Fruit fly (Drosophila melanogaster) whole organism, embryonic: Measurements from ENCODE around the gene neur.

Source experiments
- Abd-B ChIP-seq: fragments of 200-800 bp; sonication (Bioruptor generic); optimal IDR thresholded peaks from 2 replicates; lab custom pipeline; 2018; ENCODE audit warnings: missing biosample characterization, mild to moderate bottlenecking, missing genetic modification characterization, moderate library complexity
- Atf3 ChIP-seq: fragments of 200-800 bp; sonication (Bioruptor generic); optimal IDR thresholded peaks from 3 replicates; lab custom pipeline; 2016; ENCODE audit warnings: missing biosample characterization, missing genetic modification characterization
- CG1024 ChIP-seq: fragments of 200-800 bp; sonication (Bioruptor generic); IDR thresholded peaks from 2 replicates; pipeline ENCODE4 v1.3.6; 2022; ENCODE audit warnings: missing biosample characterization, missing genetic modification characterization
- CG12104 ChIP-seq: fragments of 200-800 bp; sonication (Bioruptor generic); optimal IDR thresholded peaks from 3 replicates; lab custom pipeline; 2016; ENCODE audit warnings: missing biosample characterization, missing genetic modification characterization
- CG12769 ChIP-seq: fragments of 200-800 bp; sonication (Bioruptor generic); optimal IDR thresholded peaks from 2 replicates; lab custom pipeline; 2019; ENCODE audit warnings: missing biosample characterization, mild to moderate bottlenecking, missing genetic modification characterization, moderate library complexity
- CG14050 ChIP-seq: fragments of 200-800 bp; sonication (Bioruptor generic); IDR thresholded peaks from 3 replicates; pipeline ENCODE4 v1.3.6; 2022; ENCODE audit warnings: missing biosample characterization, missing genetic modification characterization
- CG17912 ChIP-seq: fragments of 200-800 bp; sonication (Bioruptor generic); optimal IDR thresholded peaks from 2 replicates; lab custom pipeline; 2018; ENCODE audit warnings: missing biosample characterization, mild to moderate bottlenecking, missing genetic modification characterization
- CG18011 ChIP-seq: fragments of 200-800 bp; sonication (Bioruptor generic); optimal IDR thresholded peaks from 2 replicates; lab custom pipeline; 2017; ENCODE audit warnings: missing biosample characterization, missing genetic modification characterization, mild to moderate bottlenecking, moderate library complexity, missing genotype
- CG30020 ChIP-seq: fragments of 200-800 bp; optimal IDR thresholded peaks from 2 replicates; lab custom pipeline; 2019; ENCODE audit warnings: missing biosample characterization, mild to moderate bottlenecking, missing genetic modification characterization, moderate library complexity
- CG3281 ChIP-seq: fragments of 200-800 bp; sonication (Bioruptor generic); optimal IDR thresholded peaks from 3 replicates; lab custom pipeline; 2017; ENCODE audit warnings: missing biosample characterization, mild to moderate bottlenecking, missing genetic modification characterization
- CG3407 ChIP-seq: fragments of 200-800 bp; sonication (Bioruptor generic); optimal IDR thresholded peaks from 2 replicates; lab custom pipeline; 2018; ENCODE audit warnings: missing biosample characterization, mild to moderate bottlenecking, missing genetic modification characterization
- CG34224 ChIP-seq: fragments of 200-800 bp; sonication (Bioruptor generic); IDR thresholded peaks from 3 replicates; pipeline ENCODE4 v1.3.6; 2022; ENCODE audit warnings: missing biosample characterization, missing genetic modification characterization; ENCODE audit not compliant: partially characterized antibody
- CG3847 ChIP-seq: fragments of 200-800 bp; sonication (Bioruptor generic); IDR thresholded peaks from 2 replicates; pipeline ENCODE4 v1.3.6; 2022; ENCODE audit warnings: missing biosample characterization, missing genetic modification characterization
- CG4360 ChIP-seq: fragments of 200-800 bp; sonication (Bioruptor generic); IDR thresholded peaks from 2 replicates; pipeline ENCODE4 v1.3.6; 2022; ENCODE audit warnings: missing biosample characterization, missing genetic modification characterization
- CG4424 ChIP-seq: fragments of 200-800 bp; sonication (Bioruptor generic); optimal IDR thresholded peaks from 3 replicates; lab custom pipeline; 2016; ENCODE audit warnings: missing biosample characterization, missing genetic modification characterization
- CG6654 ChIP-seq: fragments of 200-800 bp; sonication (Bioruptor generic); optimal IDR thresholded peaks from 2 replicates; lab custom pipeline; 2017; ENCODE audit warnings: missing biosample characterization, mild to moderate bottlenecking, missing genetic modification characterization
- CG7839 ChIP-seq: fragments of 200-800 bp; sonication (Bioruptor generic); optimal IDR thresholded peaks from 3 replicates; lab custom pipeline; 2018; ENCODE audit warnings: missing biosample characterization, mild to moderate bottlenecking, missing genetic modification characterization, moderate library complexity
- Camta ChIP-seq: fragments of 200-800 bp; sonication (Bioruptor generic); optimal IDR thresholded peaks from 2 replicates; lab custom pipeline; 2016; ENCODE audit warnings: missing biosample characterization, missing genetic modification characterization
- CrebB ChIP-seq: fragments of 200-800 bp; sonication (Bioruptor generic); optimal IDR thresholded peaks from 3 replicates; lab custom pipeline; 2018; ENCODE audit warnings: missing biosample characterization, mild to moderate bottlenecking, missing genetic modification characterization
- Dad ChIP-seq: fragments of 200-800 bp; sonication (Bioruptor generic); optimal IDR thresholded peaks from 3 replicates; lab custom pipeline; 2016; ENCODE audit warnings: missing biosample characterization, missing genetic modification characterization
- Drgx ChIP-seq: fragments of 200-800 bp; sonication (Bioruptor generic); IDR thresholded peaks from 2 replicates; pipeline ENCODE4 v1.3.6; 2022; ENCODE audit warnings: missing biosample characterization, missing genetic modification characterization
- HLH3B ChIP-seq: fragments of 200-800 bp; sonication (Bioruptor generic); IDR thresholded peaks from 2 replicates; pipeline ENCODE4 v1.3.6; 2022; ENCODE audit warnings: missing biosample characterization, missing genetic modification characterization
- HLHmδ ChIP-seq: fragments of 200-800 bp; sonication (Bioruptor generic); optimal IDR thresholded peaks from 2 replicates; lab custom pipeline; 2018; ENCODE audit warnings: missing biosample characterization, mild to moderate bottlenecking, missing genetic modification characterization, moderate library complexity
- Hand ChIP-seq: fragments of 200-800 bp; sonication (Bioruptor generic); optimal IDR thresholded peaks from 2 replicates; lab custom pipeline; 2017; ENCODE audit warnings: mild to moderate bottlenecking, missing biosample characterization, missing genetic modification reagents, missing genetic modification characterization
- Max ChIP-seq: fragments of 200-800 bp; sonication (Bioruptor generic); optimal IDR thresholded peaks from 2 replicates; lab custom pipeline; 2016; ENCODE audit warnings: missing biosample characterization, mild to moderate bottlenecking, missing genetic modification characterization
- NfI ChIP-seq: fragments of 200-800 bp; sonication (Bioruptor generic); optimal IDR thresholded peaks from 3 replicates; lab custom pipeline; 2018; ENCODE audit warnings: missing biosample characterization, mild to moderate bottlenecking, missing genetic modification characterization, moderate library complexity
- Oli ChIP-seq: fragments of 200-800 bp; sonication (Bioruptor generic); optimal IDR thresholded peaks from 2 replicates; lab custom pipeline; 2018; ENCODE audit warnings: missing biosample characterization, mild to moderate bottlenecking, missing genetic modification characterization, moderate library complexity
- Optix ChIP-seq: fragments of 200-800 bp; sonication (Bioruptor generic); IDR thresholded peaks from 3 replicates; pipeline ENCODE4 v1.3.6; 2022; ENCODE audit warnings: missing biosample characterization, missing genetic modification characterization
- Sin3A ChIP-seq: fragments of >200 bp; optimal IDR thresholded peaks from 2 replicates; lab custom pipeline; 2018
- Sox100B ChIP-seq: fragments of 200-800 bp; sonication (Bioruptor generic); optimal IDR thresholded peaks from 3 replicates; lab custom pipeline; 2018; ENCODE audit warnings: missing biosample characterization, mild to moderate bottlenecking, missing genetic modification characterization
- aop ChIP-seq: fragments of 200-800 bp; sonication (Bioruptor generic); IDR thresholded peaks from 2 replicates; pipeline ENCODE4 v1.3.6; 2022; ENCODE audit warnings: missing biosample characterization, missing genetic modification characterization
- ap ChIP-seq: fragments of 200-800 bp; sonication (Bioruptor generic); IDR thresholded peaks from 2 replicates; pipeline ENCODE4 v1.3.6; 2022; ENCODE audit warnings: missing biosample characterization, missing genetic modification characterization
- bigmax ChIP-seq: fragments of 200-800 bp; sonication (Bioruptor generic); optimal IDR thresholded peaks from 2 replicates; lab custom pipeline; 2018; ENCODE audit warnings: missing biosample characterization, mild to moderate bottlenecking, missing genetic modification characterization
- chm ChIP-seq: fragments of 200-800 bp; sonication (Bioruptor generic); IDR thresholded peaks from 2 replicates; pipeline ENCODE4 v1.3.6; 2022; ENCODE audit warnings: missing biosample characterization, missing genetic modification characterization
- ci ChIP-seq: fragments of 200-800 bp; sonication (Bioruptor generic); IDR thresholded peaks from 3 replicates; pipeline ENCODE4 v1.3.6; 2022; ENCODE audit warnings: missing biosample characterization, missing genetic modification characterization
- dmrt11E ChIP-seq: fragments of 200-800 bp; sonication (Bioruptor generic); optimal IDR thresholded peaks from 3 replicates; lab custom pipeline; 2018; ENCODE audit warnings: missing biosample characterization, mild to moderate bottlenecking, missing genetic modification characterization, moderate library complexity
- emc ChIP-seq: fragments of 200-800 bp; sonication (Bioruptor generic); optimal IDR thresholded peaks from 2 replicates; lab custom pipeline; 2016; ENCODE audit warnings: missing biosample characterization, missing genetic modification characterization
- mirr ChIP-seq: fragments of 200-800 bp; sonication (Bioruptor generic); optimal IDR thresholded peaks from 3 replicates; lab custom pipeline; 2018; ENCODE audit warnings: missing biosample characterization, mild to moderate bottlenecking, missing genetic modification characterization
- nerfin-1 ChIP-seq: fragments of 200-800 bp; sonication (Bioruptor generic); optimal IDR thresholded peaks from 3 replicates; lab custom pipeline; 2019; ENCODE audit warnings: missing biosample characterization, mild to moderate bottlenecking, missing genetic modification characterization, moderate library complexity
- pan ChIP-seq, 4 experiments: fragments of >200 bp in 3 of 4; fragments of 200-800 bp in 1 of 4; sonication (Bioruptor generic) in 1 of 4; optimal IDR thresholded peaks in 3 of 4; IDR thresholded peaks in 1 of 4; 2 replicates each; pipeline versions ENCODE4 v1.3.6 to Lab custom; 2017 to 2022; ENCODE audit warnings: missing biosample characterization in 2 of 4, missing genetic modification characterization in 2 of 4, mixed read lengths in 1 of 4
- pita ChIP-seq: fragments of 200-800 bp; sonication (Bioruptor generic); optimal IDR thresholded peaks from 2 replicates; lab custom pipeline; 2017; ENCODE audit warnings: missing biosample characterization, mild to moderate bottlenecking, missing genetic modification characterization
- prd ChIP-seq, 3 experiments: fragments of >200 bp in 2 of 3; fragments of 200-800 bp in 1 of 3; sonication (Bioruptor generic) in 1 of 3; optimal IDR thresholded peaks in 2 of 3; IDR thresholded peaks in 1 of 3; 2 replicates in 2 of 3; 3 replicates in 1 of 3; pipeline versions ENCODE4 v1.3.6 to Lab custom; 2017 to 2022; ENCODE audit warnings: missing biosample characterization in 1 of 3, missing genetic modification characterization in 1 of 3
- pum ChIP-seq: fragments of 200-800 bp; sonication (Bioruptor generic); optimal IDR thresholded peaks from 2 replicates; lab custom pipeline; 2016; ENCODE audit warnings: missing biosample characterization, missing genetic modification characterization
- pzg ChIP-seq: fragments of 200-800 bp; sonication (Bioruptor generic); optimal IDR thresholded peaks from 3 replicates; lab custom pipeline; 2018; ENCODE audit warnings: missing biosample characterization, mild to moderate bottlenecking, missing genetic modification characterization, moderate library complexity
- sr ChIP-seq: fragments of 200-800 bp; sonication (Bioruptor generic); IDR thresholded peaks from 3 replicates; pipeline ENCODE4 v1.3.6; 2022; ENCODE audit warnings: missing biosample characterization, missing genetic modification characterization
- twi ChIP-seq: fragments of 200-800 bp; optimal IDR thresholded peaks from 2 replicates; lab custom pipeline; 2019; ENCODE audit warnings: missing biosample characterization, mild to moderate bottlenecking, missing genetic modification characterization, moderate library complexity
- unc-4 ChIP-seq: fragments of 200-800 bp; sonication (Bioruptor generic); IDR thresholded peaks from 2 replicates; pipeline ENCODE4 v1.3.6; 2022; ENCODE audit warnings: missing biosample characterization, missing genetic modification characterization; ENCODE audit not compliant: partially characterized antibody
- usp ChIP-seq: fragments of >200 bp; optimal IDR thresholded peaks from 2 replicates; lab custom pipeline; 2017; ENCODE audit warnings: missing biosample characterization, missing genetic modification characterization
- z ChIP-seq: fragments of 200-800 bp; sonication (Bioruptor generic); IDR thresholded peaks from 3 replicates; pipeline ENCODE4 v1.3.6; 2022; ENCODE audit warnings: missing biosample characterization, missing genetic modification characterization

The neur gene

DNA sequence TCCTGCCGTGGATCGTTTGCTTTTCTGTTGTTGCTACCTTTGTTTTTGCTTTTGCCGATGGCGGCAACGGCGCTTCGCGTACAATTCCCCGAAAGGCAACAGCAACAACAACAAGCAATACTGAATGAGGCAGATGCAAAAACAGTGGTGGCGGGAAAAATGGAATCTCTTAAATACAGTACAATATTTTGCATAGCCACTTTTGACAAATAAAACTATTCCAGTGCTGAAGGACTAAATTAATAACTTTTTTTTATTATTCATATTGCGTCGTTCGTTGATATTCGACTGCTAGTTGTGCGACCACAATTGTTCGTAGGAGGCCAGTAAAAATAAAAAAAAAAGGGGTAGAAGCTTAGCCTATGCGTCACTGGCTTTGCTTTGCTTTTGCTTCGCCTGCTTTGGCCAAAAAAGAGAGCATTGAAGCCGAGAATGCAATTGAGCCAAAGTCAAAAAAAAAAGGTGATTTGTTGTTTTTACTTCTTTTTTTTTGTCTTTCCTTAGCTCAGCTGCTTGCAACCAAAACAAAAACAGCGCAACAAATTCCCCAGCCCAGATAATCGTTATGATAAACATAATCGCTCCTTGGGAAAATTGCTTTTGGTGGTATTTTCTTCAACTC, 7.4 kb downstream of the neur start (continued):
- peak; percentile 67 for TF ChIP-seq emc (GFP tag; lab: Kevin White, UChicago)
- TF ChIP-seq sr (GFP tag; lab: Robert Waterston, UW), result peak; percentile 83
- TF ChIP-seq Oli (tag; lab: Kevin White, UChicago), result peak; percentile 91
- peak; percentile 70 for TF ChIP-seq CG18011 (GFP tag; lab: Kevin White, UChicago)
- no peak for TF ChIP-seq pita (GFP tag; lab: Kevin White, UChicago)
- TF ChIP-seq Sin3A (lab: Kevin White, UChicago), result no peak
- TF ChIP-seq CG34224 (GFP tag; lab: Robert Waterston, UW), result no peak
- TF ChIP-seq Drgx (GFP tag; lab: Robert Waterston, UW), result peak; percentile 99
- TF ChIP-seq nerfin-1 (tag; lab: Kevin White, UChicago), result peak; percentile 64
- peak; percentile 19 for TF ChIP-seq CG30020 (tag; lab: Kevin White, UChicago)
- TF ChIP-seq pzg, result peak; percentile 1
- peak; percentile 79 for TF ChIP-seq Atf3
- peak; percentile 75 for TF ChIP-seq Abd-B (GFP tag; lab: Kevin White, UChicago)
- peak; percentile 89 for TF ChIP-seq ap (GFP tag; lab: Robert Waterston, UW)
- peak; percentile 91 for TF ChIP-seq NfI (GFP tag; lab: Kevin White, UChicago)
- peak; percentile 77 for TF ChIP-seq CG3407 (GFP tag; lab: Kevin White, UChicago)
- no peak for TF ChIP-seq unc-4 (GFP tag; lab: Robert Waterston, UW)
- peak; percentile 82 for TF ChIP-seq pum (GFP tag; lab: Kevin White, UChicago)
- TF ChIP-seq chm (GFP tag; lab: Robert Waterston, UW), result peak; percentile 88
- TF ChIP-seq HLH3B (GFP tag; lab: Robert Waterston, UW), result peak; percentile 92
- no peak for TF ChIP-seq CG17912 (GFP tag; lab: Kevin White, UChicago)
- TF ChIP-seq CG6654 (GFP tag; lab: Kevin White, UChicago), result peak; percentile 60
- peak; percentile 85 for TF ChIP-seq CG3281 (GFP tag; lab: Kevin White, UChicago)
- peak; percentile 60 for TF ChIP-seq dmrt11E (tag; lab: Kevin White, UChicago)
- no peak for TF ChIP-seq prd (optimal IDR thresholded peaks at IDR 0.05; lab: Kevin White, UChicago)
- peak; percentile 90 for TF ChIP-seq prd (GFP tag; IDR thresholded peaks at IDR 0.05; lab: Robert Waterston, UW)
- peak; percentile 86 for TF ChIP-seq CG3847 (GFP tag; lab: Robert Waterston, UW)
- TF ChIP-seq Hand, result peak; percentile 55
- peak; percentile 85 for TF ChIP-seq CG4424 (GFP tag; lab: Kevin White, UChicago)
- peak; percentile 82 for TF ChIP-seq CG1024
- peak; percentile 81 for TF ChIP-seq Camta (GFP tag; lab: Kevin White, UChicago)
- peak; percentile 97 for TF ChIP-seq ci
- peak; percentile 89 for TF ChIP-seq Optix (GFP tag; lab: Robert Waterston, UW)
- TF ChIP-seq aop (GFP tag; lab: Robert Waterston, UW), result peak; percentile 62; the same call in 1 of the 2 replicates
- peak; percentile 77 for TF ChIP-seq Max (GFP tag; lab: Kevin White, UChicago)
- peak; percentile 43 for TF ChIP-seq twi (tag; lab: Kevin White, UChicago)
- TF ChIP-seq CG12769, result peak; percentile 83
- TF ChIP-seq CrebB (tag; lab: Kevin White, UChicago), result peak; percentile 74
- TF ChIP-seq HLHmδ (GFP tag; lab: Kevin White, UChicago), result no peak
- TF ChIP-seq z, result no peak
- peak; percentile 87 for TF ChIP-seq CG14050
- TF ChIP-seq Dad (GFP tag; lab: Kevin White, UChicago), result peak; percentile 67
- TF ChIP-seq bigmax, result no peak
- TF ChIP-seq CG12104 (GFP tag; lab: Kevin White, UChicago), result peak; percentile 76
- TF ChIP-seq CG4360 (GFP tag; lab: Robert Waterston, UW), result peak; percentile 92
- TF ChIP-seq pan (optimal IDR thresholded peaks at IDR 0.05; lab: Kevin White, UChicago), result no peak
- peak in 1 of 2 experiments; percentile 93 for TF ChIP-seq pan (GFP tag; optimal IDR thresholded peaks at IDR 0.05 in 1 of 2, IDR thresholded peaks at IDR 0.05 in 1 of 2)
- TF ChIP-seq Sox100B (GFP tag; lab: Kevin White, UChicago), result peak; percentile 87
- peak; percentile 86 for TF ChIP-seq CG7839 (tag; lab: Kevin White, UChicago)
- no peak for TF ChIP-seq usp (GFP tag; lab: Kevin White, UChicago)
- TF ChIP-seq mirr, result no peak
